Worm (Caenorhabditis elegans) whole organism, L4 larva: ENCODE data around the gene K08H2.10.

Source experiments
- F10B5.3 ChIP-seq: sonication (generic microtip); optimal IDR thresholded peaks from 2 replicates; lab custom pipeline; 2016; ENCODE audit warnings: mild to moderate bottlenecking, missing genetic modification characterization, missing compliant biosample characterization
- F26F4.8 ChIP-seq: fragments of 200-800 bp; sonication (Bioruptor generic); conservative IDR thresholded peaks from 2 replicates; pipeline ENCODE4 v1.3.6; 2022; ENCODE audit warnings: missing genetic modification characterization, missing compliant biosample characterization
- F49E8.2 ChIP-seq: sonication (generic microtip); optimal IDR thresholded peaks from 2 replicates; lab custom pipeline; 2016; ENCODE audit warnings: missing compliant biosample characterization, mild to moderate bottlenecking, missing genetic modification characterization, borderline replicate concordance
- R02D3.7 ChIP-seq: fragments of 150-350 bp; sonication (generic microtip); optimal IDR thresholded peaks from 3 replicates; lab custom pipeline; 2014; ENCODE audit warnings: missing biosample characterization, missing genetic modification characterization
- T20F7.1 ChIP-seq: fragments of 200-800 bp; sonication (Bioruptor generic); optimal IDR thresholded peaks from 2 replicates; lab custom pipeline; 2018; ENCODE audit warnings: mild to moderate bottlenecking, missing genetic modification characterization, missing compliant biosample characterization
- Y105C5A.15 ChIP-seq: fragments of 200-800 bp; sonication (Bioruptor generic); IDR thresholded peaks from 2 replicates; pipeline ENCODE4 v1.3.6; 2022; ENCODE audit warnings: missing genetic modification characterization, missing compliant biosample characterization
- aha-1 ChIP-seq: fragments of 150-350 bp; peaks from one replicate; lab custom pipeline; 2014; ENCODE audit warnings: missing biosample characterization, missing genetic modification characterization
- ama-1 ChIP-seq: fragments of 150-350 bp; optimal IDR thresholded peaks from 2 replicates; lab custom pipeline; 2014; ENCODE audit warnings: inconsistent platforms, mixed read lengths
- ceh-20 ChIP-seq: fragments of 200-800 bp; sonication (Bioruptor generic); IDR thresholded peaks from 2 replicates; pipeline ENCODE4 v1.3.6; 2022; ENCODE audit warnings: missing genetic modification reagents, missing genetic modification characterization, missing compliant biosample characterization
- ceh-82 ChIP-seq: sonication (generic microtip); optimal IDR thresholded peaks from 2 replicates; lab custom pipeline; 2017; ENCODE audit warnings: missing biosample characterization, missing genetic modification characterization
- ces-1 ChIP-seq: fragments of 150-350 bp; sonication (generic microtip); optimal IDR thresholded peaks from 4 replicates; lab custom pipeline; 2014; ENCODE audit warnings: missing biosample characterization, missing genetic modification reagents, missing genetic modification characterization
- ctbp-1 ChIP-seq: fragments of 200-800 bp; sonication (Bioruptor generic); IDR thresholded peaks from 2 replicates; pipeline ENCODE4 v1.3.6; 2022; ENCODE audit warnings: missing genetic modification reagents, missing genetic modification characterization, missing compliant biosample characterization
- daf-16 ChIP-seq, 3 experiments: sonication (generic microtip); optimal IDR thresholded peaks; 2 replicates each; lab custom pipeline; 2016 to 2017; ENCODE audit warnings: missing genetic modification characterization in 3 of 3, missing genetic modification reagents in 3 of 3, mild to moderate bottlenecking in 2 of 3, missing compliant biosample characterization in 2 of 3, missing biosample characterization in 1 of 3, moderate library complexity in 1 of 3
- daf-19 ChIP-seq: fragments of 200-800 bp; sonication (Bioruptor generic); conservative IDR thresholded peaks from 2 replicates; pipeline ENCODE4 v1.3.6; 2022; ENCODE audit warnings: missing genetic modification characterization, missing compliant biosample characterization
- dmd-6 ChIP-seq: fragments of 200-800 bp; sonication (Bioruptor generic); IDR thresholded peaks from 2 replicates; pipeline ENCODE4 v1.3.6; 2022; ENCODE audit warnings: missing genetic modification reagents, missing genetic modification characterization, missing compliant biosample characterization
- dpl-1 ChIP-seq: fragments of 150-350 bp; optimal IDR thresholded peaks from 2 replicates; lab custom pipeline; 2014; ENCODE audit warnings: missing biosample characterization, missing genetic modification reagents, missing genetic modification characterization
- dve-1 ChIP-seq: sonication (generic microtip); optimal IDR thresholded peaks from 2 replicates; lab custom pipeline; 2017; ENCODE audit warnings: antibody characterized with exemption, mild to moderate bottlenecking, missing genetic modification characterization, missing compliant biosample characterization; ENCODE audit not compliant: insufficient read depth
- egl-27 ChIP-seq: sonication (generic microtip); optimal IDR thresholded peaks from 3 replicates; lab custom pipeline; 2017; ENCODE audit warnings: missing biosample characterization, missing genetic modification reagents, missing genetic modification characterization
- fos-1 ChIP-seq: fragments of 150-350 bp; optimal IDR thresholded peaks from 2 replicates; lab custom pipeline; 2014; ENCODE audit warnings: missing biosample characterization, missing genetic modification characterization
- gei-8 ChIP-seq: fragments of 200-800 bp; sonication (Bioruptor generic); optimal IDR thresholded peaks from 2 replicates; lab custom pipeline; 2018; ENCODE audit warnings: mild to moderate bottlenecking, missing genetic modification characterization, missing compliant biosample characterization
- hlh-11 ChIP-seq: fragments of 200-800 bp; sonication (Bioruptor generic); optimal IDR thresholded peaks from 2 replicates; lab custom pipeline; 2018; ENCODE audit warnings: mild to moderate bottlenecking, missing genetic modification characterization, missing compliant biosample characterization
- hlh-30 ChIP-seq: sonication (generic microtip); optimal IDR thresholded peaks from 2 replicates; lab custom pipeline; 2017; ENCODE audit warnings: antibody characterized with exemption, mild to moderate bottlenecking, missing genetic modification characterization, missing compliant biosample characterization; ENCODE audit not compliant: insufficient read depth
- jun-1 ChIP-seq: fragments of 150-350 bp; optimal IDR thresholded peaks from 2 replicates; lab custom pipeline; 2014; ENCODE audit warnings: missing biosample characterization, missing genetic modification reagents, missing genetic modification characterization
- lin-1 ChIP-seq: fragments of 200-800 bp; sonication (Bioruptor generic); IDR thresholded peaks from 2 replicates; pipeline ENCODE4 v1.3.6; 2022; ENCODE audit warnings: missing genetic modification reagents, missing genetic modification characterization, missing compliant biosample characterization
- lin-38 ChIP-seq: fragments of 200-800 bp; sonication (Bioruptor generic); IDR thresholded peaks from 2 replicates; pipeline ENCODE4 v1.3.6; 2022; ENCODE audit warnings: missing genetic modification reagents, missing genetic modification characterization, missing compliant biosample characterization
- lin-39 ChIP-seq: fragments of 150-350 bp; optimal IDR thresholded peaks from 2 replicates; lab custom pipeline; 2014; ENCODE audit warnings: missing biosample characterization, missing genetic modification reagents, missing genetic modification characterization
- lsy-2 ChIP-seq, 2 experiments: fragments of 150-350 bp in 1 of 2; sonication (generic microtip) in 1 of 2; optimal IDR thresholded peaks; 2 replicates each; lab custom pipeline; 2014 to 2017; ENCODE audit warnings: missing biosample characterization in 2 of 2, missing genetic modification characterization in 2 of 2
- mdl-1 ChIP-seq, 2 experiments: fragments of 150-350 bp in 1 of 2; sonication (generic microtip) in 1 of 2; optimal IDR thresholded peaks; 2 replicates each; lab custom pipeline; 2014 to 2017; ENCODE audit warnings: missing biosample characterization in 2 of 2, missing genetic modification characterization in 2 of 2
- mep-1 ChIP-seq: fragments of 150-350 bp; sonication (generic microtip); optimal IDR thresholded peaks from 3 replicates; lab custom pipeline; 2014; ENCODE audit warnings: missing biosample characterization, missing genetic modification characterization
- mxl-3 ChIP-seq: fragments of 200-800 bp; sonication (Bioruptor generic); optimal IDR thresholded peaks from 2 replicates; lab custom pipeline; 2018; ENCODE audit warnings: mild to moderate bottlenecking, missing genetic modification characterization, missing compliant biosample characterization
- nhr-28 ChIP-seq: fragments of 150-350 bp; optimal IDR thresholded peaks from 2 replicates; lab custom pipeline; 2014; ENCODE audit warnings: missing biosample characterization, missing genetic modification characterization
- nhr-42 ChIP-seq: fragments of 200-800 bp; sonication (Bioruptor generic); IDR thresholded peaks from 2 replicates; pipeline ENCODE4 v1.3.6; 2022; ENCODE audit warnings: missing genetic modification characterization, missing compliant biosample characterization
- nhr-48 ChIP-seq: sonication (generic microtip); optimal IDR thresholded peaks from 2 replicates; lab custom pipeline; 2016; ENCODE audit warnings: mild to moderate bottlenecking, missing genetic modification characterization, missing compliant biosample characterization
- nhr-6 ChIP-seq: fragments of 150-350 bp; optimal IDR thresholded peaks from 2 replicates; lab custom pipeline; 2014; ENCODE audit warnings: missing biosample characterization, missing genetic modification characterization
- rbr-2 ChIP-seq: sonication (generic microtip); optimal IDR thresholded peaks from 2 replicates; lab custom pipeline; 2016; ENCODE audit warnings: missing genotype, missing genetic modification characterization, missing compliant biosample characterization
- snpc-1.2 ChIP-seq: fragments of 200-800 bp; sonication (Bioruptor generic); IDR thresholded peaks from 2 replicates; pipeline ENCODE4 v1.3.6; 2022; ENCODE audit warnings: missing genetic modification reagents, missing genetic modification characterization, missing compliant biosample characterization
- tra-1 ChIP-seq: fragments of 200-800 bp; sonication (Bioruptor generic); IDR thresholded peaks from 2 replicates; pipeline ENCODE4 v1.3.6; 2022; ENCODE audit warnings: missing genetic modification reagents, missing genetic modification characterization, missing compliant biosample characterization
- unc-62 ChIP-seq, 3 experiments: fragments of 150-350 bp in 1 of 3; sonication (generic microtip); optimal IDR thresholded peaks in 2 of 3; peaks in 1 of 3; 1 replicate in 1 of 3; 2 replicates in 2 of 3; lab custom pipeline; 2014 to 2017; ENCODE audit warnings: missing biosample characterization in 3 of 3, missing genetic modification characterization in 3 of 3, missing genetic modification reagents in 3 of 3, missing genotype in 1 of 3
- zag-1 ChIP-seq: fragments of 150-350 bp; optimal IDR thresholded peaks from 2 replicates; lab custom pipeline; 2014; ENCODE audit warnings: missing biosample characterization, missing genetic modification characterization
- zip-11 ChIP-seq: fragments of 200-800 bp; sonication (Bioruptor generic); IDR thresholded peaks from 2 replicates; pipeline ENCODE4 v1.3.6; 2022; ENCODE audit warnings: missing genetic modification characterization, missing compliant biosample characterization
- ztf-11 ChIP-seq: fragments of 150-350 bp; optimal IDR thresholded peaks from 2 replicates; lab custom pipeline; 2014; ENCODE audit warnings: missing biosample characterization, missing genetic modification characterization

Gene K08H2.10

DNA sequence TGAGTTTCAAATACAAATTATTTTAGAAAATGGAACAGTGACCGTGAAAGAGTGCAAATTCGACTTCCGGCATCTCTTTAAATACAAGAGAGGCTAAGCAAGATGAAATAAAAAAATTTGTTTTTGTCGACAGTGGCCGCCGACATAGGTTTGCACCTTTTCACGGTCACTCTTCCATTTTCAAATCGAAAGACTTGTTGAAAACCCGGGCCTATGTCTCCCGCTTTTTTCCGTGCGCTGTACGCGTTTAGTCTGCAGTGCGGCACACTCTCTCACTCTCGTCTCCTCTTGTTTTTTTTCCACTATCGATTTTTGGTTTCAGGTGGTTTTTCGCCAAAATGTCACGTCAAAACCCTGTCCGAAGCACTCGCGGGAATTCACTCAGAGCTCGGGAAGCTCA is 12.5 kb upstream of the K08H2.10 start, which contains the start of gene hpl-1:
TSS of gene hpl-1 (plus strand) at position 301 of the 400 bp plus-strand sequence.
- TF ChIP-seq F26F4.8 (GFP tag; lab: Robert Waterston, UW) (no peak), ceh-20 (no peak), nhr-28 (tag; lab: Kevin White, UChicago) (no peak), fos-1 (tag; lab: Kevin White, UChicago) (no peak), jun-1 (tag; lab: Kevin White, UChicago) (no peak), zip-11 (no peak)

DNA sequence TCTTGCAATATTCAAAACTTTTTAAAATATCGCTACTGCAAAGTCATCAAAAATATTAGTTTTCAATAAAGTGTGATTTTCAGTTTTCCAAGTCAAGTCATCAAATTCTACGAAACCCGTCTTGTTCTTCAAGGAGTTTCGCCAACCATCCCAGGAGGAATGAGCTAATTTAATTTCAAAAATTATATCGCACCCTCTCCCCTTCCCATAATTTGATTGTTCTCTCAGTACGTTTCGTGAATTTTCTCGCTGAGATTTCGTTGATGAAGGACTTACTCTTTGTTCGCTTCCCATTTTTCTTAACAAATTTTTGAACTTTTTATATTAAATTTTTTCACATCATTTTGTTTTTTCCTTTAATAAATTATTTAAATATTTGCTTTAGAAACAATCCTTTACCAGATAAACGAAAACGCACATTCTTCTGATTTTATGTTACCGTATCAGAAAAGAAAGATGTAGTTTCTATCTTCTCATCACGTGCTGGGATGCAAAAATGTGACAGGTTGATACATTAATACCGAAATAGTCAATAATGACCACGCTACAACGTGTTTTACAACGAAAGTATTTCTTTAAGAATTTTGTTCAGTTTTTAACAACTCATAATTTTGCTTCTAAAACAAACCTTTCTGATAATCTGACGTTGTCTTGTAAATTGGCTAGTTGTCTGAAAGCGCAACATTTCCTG is 10.8 kb upstream of the K08H2.10 start:
- TF ChIP-seq R02D3.7 (tag; lab: Kevin White, UChicago) = no peak
- TF ChIP-seq mep-1 (tag; lab: Kevin White, UChicago) = no peak
- TF ChIP-seq dmd-6 (GFP tag; lab: Robert Waterston, UW) = peak; percentile 52
- TF ChIP-seq hlh-30 (tag; lab: Kevin White, UChicago) = peak; percentile 71
- TF ChIP-seq zag-1 (tag; lab: Kevin White, UChicago) = no peak
- TF ChIP-seq ces-1 = peak; percentile 85
- TF ChIP-seq lin-39 (tag; lab: Kevin White, UChicago) = no peak
- no peak for TF ChIP-seq mxl-3 (GFP tag; lab: Kevin White, UChicago)
- no peak for TF ChIP-seq lin-1
- no peak for TF ChIP-seq rbr-2 (tag; lab: Kevin White, UChicago)
- TF ChIP-seq snpc-1.2 = no peak
- no peak for TF ChIP-seq nhr-42 (GFP tag; lab: Robert Waterston, UW)
- TF ChIP-seq aha-1 (tag; lab: Kevin White, UChicago) = no peak
- peak; percentile 29 for TF ChIP-seq T20F7.1
- TF ChIP-seq Y105C5A.15 = no peak
- no peak for TF ChIP-seq nhr-48 (tag; lab: Kevin White, UChicago)
- no peak for TF ChIP-seq ceh-82 (tag; lab: Kevin White, UChicago)
- TF ChIP-seq dpl-1 (GFP tag; lab: Kevin White, UChicago) = no peak
- peak; percentile 33 for TF ChIP-seq hlh-11 (tag; lab: Kevin White, UChicago)
- TF ChIP-seq gei-8 (GFP tag; lab: Kevin White, UChicago) = no peak
- TF ChIP-seq nhr-28 (tag; lab: Kevin White, UChicago) = peak; percentile 82
- TF ChIP-seq daf-19 (GFP tag; lab: Robert Waterston, UW) = no peak
- no peak for TF ChIP-seq ztf-11
- peak; percentile 67 for TF ChIP-seq dve-1 (tag; lab: Kevin White, UChicago)
- no peak for TF ChIP-seq lsy-2 (tag; optimal IDR thresholded peaks at IDR 0.05; lab: Kevin White, UChicago)
- TF ChIP-seq daf-16 (GFP tag; optimal IDR thresholded peaks at IDR 0.05; lab: Kevin White, UChicago) = no peak
- TF ChIP-seq daf-16 (tag; optimal IDR thresholded peaks at IDR 0.05; lab: Kevin White, UChicago) = no peak
- no peak for TF ChIP-seq egl-27 (tag; lab: Kevin White, UChicago)
- TF ChIP-seq ama-1 = no peak
- no peak for TF ChIP-seq F10B5.3 (tag; lab: Kevin White, UChicago)
- TF ChIP-seq nhr-6 (tag; lab: Kevin White, UChicago) = no peak
- peak in 1 of 2 experiments; percentile 45 for TF ChIP-seq mdl-1 (tag; optimal IDR thresholded peaks at IDR 0.05; lab: Kevin White, UChicago)
- no peak for TF ChIP-seq lin-38 (GFP tag; lab: Robert Waterston, UW)
- no peak for TF ChIP-seq F49E8.2 (tag; lab: Kevin White, UChicago)
- TF ChIP-seq tra-1 (GFP tag; lab: Robert Waterston, UW) = no peak
- peak in 1 of 2 experiments; percentile 3 for TF ChIP-seq unc-62 (GFP tag; optimal IDR thresholded peaks at IDR 0.05 in 1 of 2; lab: Kevin White, UChicago)
- TF ChIP-seq unc-62 (tag; optimal IDR thresholded peaks at IDR 0.05; lab: Kevin White, UChicago) = no peak
- TF ChIP-seq ctbp-1 (GFP tag; lab: Robert Waterston, UW) = no peak
